Fruit fly (Drosophila melanogaster) whole organism, prepupa: ENCODE data around the gene CG13994.

Experiments
- Blimp-1 ChIP-seq: fragments of 200-800 bp; sonication (Bioruptor generic); optimal IDR thresholded peaks from 3 replicates; lab custom pipeline; 2017; ENCODE audit warnings: missing biosample characterization, missing genetic modification characterization, mild to moderate bottlenecking, moderate library complexity, missing genetic modification reagents
- CG10631 ChIP-seq: fragments of 200-800 bp; sonication (Bioruptor generic); optimal IDR thresholded peaks from 2 replicates; lab custom pipeline; 2016; ENCODE audit warnings: missing biosample characterization, missing genetic modification characterization
- CG10669 ChIP-seq: fragments of 200-800 bp; sonication (Bioruptor generic); optimal IDR thresholded peaks from 3 replicates; lab custom pipeline; 2018; ENCODE audit warnings: missing biosample characterization, mild to moderate bottlenecking, missing genetic modification characterization, moderate library complexity
- CG11762 ChIP-seq: fragments of 200-800 bp; sonication (Bioruptor generic); optimal IDR thresholded peaks from 3 replicates; lab custom pipeline; 2016; ENCODE audit warnings: missing biosample characterization, missing genetic modification characterization; ENCODE audit not compliant: insufficient read depth
- CG11902 ChIP-seq: fragments of 200-800 bp; sonication (Bioruptor generic); optimal IDR thresholded peaks from 3 replicates; lab custom pipeline; 2016; ENCODE audit warnings: missing biosample characterization, missing genetic modification characterization
- CG1621 ChIP-seq: fragments of 200-800 bp; sonication (Bioruptor generic); optimal IDR thresholded peaks from 3 replicates; lab custom pipeline; 2018; ENCODE audit warnings: missing biosample characterization, mild to moderate bottlenecking, missing genetic modification characterization
- CG16779 ChIP-seq: fragments of 200-800 bp; sonication (Bioruptor generic); optimal IDR thresholded peaks from 3 replicates; lab custom pipeline; 2017; ENCODE audit warnings: missing biosample characterization, mild to moderate bottlenecking, missing genetic modification characterization
- CG3032 ChIP-seq: fragments of 200-800 bp; optimal IDR thresholded peaks from 2 replicates; lab custom pipeline; 2019; ENCODE audit warnings: missing biosample characterization, mild to moderate bottlenecking, missing genetic modification characterization, moderate library complexity
- CG32006 ChIP-seq: fragments of 200-800 bp; sonication (Bioruptor generic); optimal IDR thresholded peaks from 3 replicates; lab custom pipeline; 2017; ENCODE audit warnings: missing biosample characterization, mild to moderate bottlenecking, missing genetic modification characterization
- CG3919 ChIP-seq: fragments of 200-800 bp; sonication (Bioruptor generic); optimal IDR thresholded peaks from 3 replicates; lab custom pipeline; 2016; ENCODE audit warnings: missing biosample characterization, missing genetic modification characterization
- CG6276 ChIP-seq: fragments of 200-800 bp; sonication (Bioruptor generic); optimal IDR thresholded peaks from 2 replicates; lab custom pipeline; 2017; ENCODE audit warnings: missing biosample characterization, mild to moderate bottlenecking, missing genetic modification characterization
- CG6792 ChIP-seq: fragments of 200-800 bp; sonication (Bioruptor generic); optimal IDR thresholded peaks from 3 replicates; lab custom pipeline; 2016; ENCODE audit warnings: missing biosample characterization, missing genetic modification characterization
- CG6808 ChIP-seq: fragments of 200-800 bp; sonication (Bioruptor generic); optimal IDR thresholded peaks from 3 replicates; lab custom pipeline; 2017; ENCODE audit warnings: missing biosample characterization, missing genetic modification characterization, mild to moderate bottlenecking, moderate library complexity, missing genetic modification reagents
- CG6854 ChIP-seq: fragments of 200-800 bp; sonication (Bioruptor generic); optimal IDR thresholded peaks from 2 replicates; lab custom pipeline; 2017; ENCODE audit warnings: missing biosample characterization, mild to moderate bottlenecking, missing genetic modification characterization
- CG7368 ChIP-seq: fragments of 200-800 bp; sonication (Bioruptor generic); optimal IDR thresholded peaks from 3 replicates; lab custom pipeline; 2016; ENCODE audit warnings: missing biosample characterization, missing genetic modification characterization
- CG8119 ChIP-seq: fragments of 200-800 bp; sonication (Bioruptor generic); IDR thresholded peaks from 3 replicates; pipeline ENCODE4 v1.3.6; 2022; ENCODE audit warnings: missing biosample characterization, missing genetic modification characterization
- CG8319 ChIP-seq: fragments of 200-800 bp; sonication (Bioruptor generic); optimal IDR thresholded peaks from 3 replicates; lab custom pipeline; 2016; ENCODE audit warnings: missing biosample characterization, missing genetic modification characterization
- CG8632 ChIP-seq: fragments of 200-800 bp; sonication (Bioruptor generic); optimal IDR thresholded peaks from 3 replicates; lab custom pipeline; 2016; ENCODE audit warnings: missing biosample characterization, missing genetic modification characterization
- CG9139 ChIP-seq: fragments of 200-800 bp; sonication (Bioruptor generic); optimal IDR thresholded peaks from 3 replicates; lab custom pipeline; 2017; ENCODE audit warnings: missing biosample characterization, mild to moderate bottlenecking, missing genetic modification characterization
- Eip75B ChIP-seq: fragments of 200-800 bp; sonication (Bioruptor generic); optimal IDR thresholded peaks from 3 replicates; lab custom pipeline; 2016; ENCODE audit warnings: missing biosample characterization, missing genetic modification characterization
- Eip78C ChIP-seq: fragments of 200-800 bp; sonication (Bioruptor generic); peaks from one replicate; lab custom pipeline; 2016; ENCODE audit warnings: missing biosample characterization, missing genetic modification characterization
- Eip93F ChIP-seq: fragments of 200-800 bp; sonication (Bioruptor generic); optimal IDR thresholded peaks from 2 replicates; lab custom pipeline; 2016; ENCODE audit warnings: missing biosample characterization, mild to moderate bottlenecking, missing genetic modification characterization
- Ets21C ChIP-seq: fragments of 200-800 bp; sonication (Bioruptor generic); optimal IDR thresholded peaks from 3 replicates; lab custom pipeline; 2016; ENCODE audit warnings: missing biosample characterization, missing genetic modification characterization
- Ets96B ChIP-seq: fragments of 200-800 bp; optimal IDR thresholded peaks from 2 replicates; lab custom pipeline; 2019; ENCODE audit warnings: missing biosample characterization, mild to moderate bottlenecking, missing genetic modification characterization, moderate library complexity
- Gug ChIP-seq: fragments of 200-800 bp; sonication (Bioruptor generic); IDR thresholded peaks from 2 replicates; pipeline ENCODE4 v1.3.6; 2022; ENCODE audit warnings: missing biosample characterization, missing genetic modification characterization
- Hr38 ChIP-seq: sonication (Bioruptor generic); optimal IDR thresholded peaks from 2 replicates; lab custom pipeline; 2016; ENCODE audit warnings: missing biosample characterization, missing genetic modification characterization
- Hr39 ChIP-seq: fragments of 200-800 bp; sonication (Bioruptor generic); optimal IDR thresholded peaks from 2 replicates; lab custom pipeline; 2016; ENCODE audit warnings: missing biosample characterization, missing genetic modification characterization
- Hr4 ChIP-seq: fragments of 200-800 bp; sonication (Bioruptor generic); optimal IDR thresholded peaks from 3 replicates; lab custom pipeline; 2016; ENCODE audit warnings: missing biosample characterization, missing genetic modification characterization
- Lpt ChIP-seq: fragments of 200-800 bp; sonication (Bioruptor generic); optimal IDR thresholded peaks from 3 replicates; lab custom pipeline; 2016; ENCODE audit warnings: missing biosample characterization, missing genetic modification characterization
- Met ChIP-seq: fragments of 200-800 bp; sonication (Bioruptor generic); optimal IDR thresholded peaks from 3 replicates; lab custom pipeline; 2016; ENCODE audit warnings: missing biosample characterization, missing genetic modification characterization
- OdsH ChIP-seq: fragments of 200-800 bp; sonication (Bioruptor generic); optimal IDR thresholded peaks from 3 replicates; lab custom pipeline; 2016; ENCODE audit warnings: missing biosample characterization, missing genetic modification characterization
- Smox ChIP-seq: fragments of 200-800 bp; sonication (Bioruptor generic); optimal IDR thresholded peaks from 3 replicates; lab custom pipeline; 2016; ENCODE audit warnings: missing biosample characterization, missing genetic modification characterization
- Sox102F ChIP-seq: fragments of 200-800 bp; sonication (Bioruptor generic); optimal IDR thresholded peaks from 2 replicates; lab custom pipeline; 2016; ENCODE audit warnings: missing biosample characterization, mild to moderate bottlenecking, missing genetic modification characterization
- achi ChIP-seq: fragments of 200-800 bp; sonication (Bioruptor generic); optimal IDR thresholded peaks from 3 replicates; lab custom pipeline; 2016; ENCODE audit warnings: missing biosample characterization, missing genetic modification characterization
- acj6 ChIP-seq: fragments of 200-800 bp; sonication (Bioruptor generic); optimal IDR thresholded peaks from 3 replicates; lab custom pipeline; 2016; ENCODE audit warnings: missing biosample characterization, missing genetic modification characterization
- cyc ChIP-seq: fragments of 200-800 bp; sonication (Bioruptor generic); optimal IDR thresholded peaks from 3 replicates; lab custom pipeline; 2016; ENCODE audit warnings: missing biosample characterization, missing genetic modification characterization
- dac ChIP-seq: fragments of 200-800 bp; sonication (Bioruptor generic); optimal IDR thresholded peaks from 2 replicates; lab custom pipeline; 2017; ENCODE audit warnings: missing biosample characterization, mild to moderate bottlenecking, missing genetic modification characterization
- dsx ChIP-seq: fragments of 200-800 bp; optimal IDR thresholded peaks from 3 replicates; lab custom pipeline; 2019; ENCODE audit warnings: missing biosample characterization, mild to moderate bottlenecking, missing genetic modification characterization, moderate library complexity; ENCODE audit not compliant: poor library complexity, severe bottlenecking
- eg ChIP-seq: fragments of 200-800 bp; sonication (Bioruptor generic); IDR thresholded peaks from 3 replicates; pipeline ENCODE4 v1.3.6; 2022; ENCODE audit warnings: missing biosample characterization, missing genetic modification characterization
- esn ChIP-seq: fragments of 200-800 bp; sonication (Bioruptor generic); optimal IDR thresholded peaks from 2 replicates; lab custom pipeline; 2016; ENCODE audit warnings: missing biosample characterization, mild to moderate bottlenecking, missing genetic modification characterization, moderate library complexity
- fd59A ChIP-seq: fragments of 200-800 bp; sonication (Bioruptor generic); optimal IDR thresholded peaks from 2 replicates; lab custom pipeline; 2017; ENCODE audit warnings: missing biosample characterization, mild to moderate bottlenecking, missing genetic modification characterization, missing genetic modification reagents
- fd85E ChIP-seq: fragments of 200-800 bp; sonication (Bioruptor generic); optimal IDR thresholded peaks from 3 replicates; lab custom pipeline; 2016; ENCODE audit warnings: missing biosample characterization, missing genetic modification characterization
- fkh ChIP-seq: fragments of 200-800 bp; sonication (Bioruptor generic); optimal IDR thresholded peaks from 3 replicates; lab custom pipeline; 2017; ENCODE audit warnings: missing biosample characterization, mild to moderate bottlenecking, missing genetic modification characterization, moderate library complexity
- lz ChIP-seq: fragments of 200-800 bp; sonication (Bioruptor generic); optimal IDR thresholded peaks from 3 replicates; lab custom pipeline; 2016; ENCODE audit warnings: missing biosample characterization, missing genetic modification characterization
- net ChIP-seq: fragments of 200-800 bp; sonication (Bioruptor generic); optimal IDR thresholded peaks from 3 replicates; lab custom pipeline; 2016; ENCODE audit warnings: missing biosample characterization, missing genetic modification characterization
- pdm3 ChIP-seq: fragments of 200-800 bp; sonication (Bioruptor generic); optimal IDR thresholded peaks from 3 replicates; lab custom pipeline; 2016; ENCODE audit warnings: missing biosample characterization, missing genetic modification characterization
- salr ChIP-seq, 2 experiments: fragments of 200-800 bp; sonication (Bioruptor generic); optimal IDR thresholded peaks; 3 replicates each; lab custom pipeline; 2016 to 2018; ENCODE audit warnings: missing biosample characterization in 2 of 2, missing genetic modification characterization in 2 of 2, mild to moderate bottlenecking in 1 of 2
- spab ChIP-seq: fragments of 200-800 bp; sonication (Bioruptor generic); optimal IDR thresholded peaks from 2 replicates; lab custom pipeline; 2017; ENCODE audit warnings: missing biosample characterization, mild to moderate bottlenecking, missing genetic modification characterization, missing genetic modification reagents
- ss ChIP-seq, 2 experiments: fragments of 200-800 bp; sonication (Bioruptor generic); optimal IDR thresholded peaks; 2 replicates in 1 of 2; 3 replicates in 1 of 2; lab custom pipeline; 2017 to 2018; ENCODE audit warnings: mild to moderate bottlenecking in 2 of 2, missing biosample characterization in 2 of 2, missing genetic modification characterization in 2 of 2, moderate library complexity in 1 of 2
- svp ChIP-seq: fragments of 200-800 bp; sonication (Bioruptor generic); peaks from one replicate; lab custom pipeline; 2016; ENCODE audit warnings: missing biosample characterization, missing genetic modification characterization
- topi ChIP-seq: fragments of 200-800 bp; sonication (Bioruptor generic); optimal IDR thresholded peaks from 3 replicates; lab custom pipeline; 2016; ENCODE audit warnings: missing biosample characterization, missing genetic modification characterization

CG13994 gene

dm6 chr2L:6062382-6063082 is at the start of gene CG13994, which contains the start of gene ND-51:
Gene CG13994 (plus strand): TSS chr2L:6062989.
Gene ND-51 (minus strand): TSS chr2L:6062757.
- TF ChIP-seq net (GFP tag; lab: Kevin White, UChicago) = no peak
- TF ChIP-seq CG9139 (GFP tag; lab: Kevin White, UChicago) = no peak
- TF ChIP-seq achi (GFP tag; lab: Kevin White, UChicago) = peak; percentile 100
- TF ChIP-seq CG6276 = no peak
- peak; percentile 70 for TF ChIP-seq Smox (GFP tag; lab: Kevin White, UChicago)
- no peak for TF ChIP-seq dac (GFP tag; lab: Kevin White, UChicago)
- TF ChIP-seq Lpt = no peak
- TF ChIP-seq CG8319 (GFP tag; lab: Kevin White, UChicago) = peak; percentile 43
- TF ChIP-seq ss (GFP tag; optimal IDR thresholded peaks at IDR 0.05; lab: Kevin White, UChicago) = no peak
- TF ChIP-seq acj6 = peak; percentile 78
- peak; percentile 75 for TF ChIP-seq Eip75B (GFP tag; lab: Kevin White, UChicago)
- TF ChIP-seq CG6808 (GFP tag; lab: Kevin White, UChicago) = peak; percentile 51
- TF ChIP-seq lz = peak; percentile 83
- TF ChIP-seq Ets21C = peak; percentile 54
- peak; percentile 33 for TF ChIP-seq fd59A
- no peak for TF ChIP-seq CG10669 (GFP tag; lab: Kevin White, UChicago)
- peak; percentile 65 for TF ChIP-seq Ets96B
- no peak for TF ChIP-seq Sox102F (GFP tag; lab: Kevin White, UChicago)
- no peak for TF ChIP-seq CG7368
- TF ChIP-seq esn (GFP tag; lab: Kevin White, UChicago) = peak; percentile 73
- peak; percentile 85 for TF ChIP-seq Hr39
- TF ChIP-seq Gug (GFP tag; lab: Robert Waterston, UW) = peak; percentile 65; the same call in 1 of the 2 replicates
- TF ChIP-seq Hr4 (GFP tag; lab: Kevin White, UChicago) = peak; percentile 86
- peak; percentile 74 for TF ChIP-seq CG32006 (GFP tag; lab: Kevin White, UChicago)
- peak; percentile 79 for TF ChIP-seq CG3919 (GFP tag; lab: Kevin White, UChicago)
- TF ChIP-seq CG3032 (tag; lab: Kevin White, UChicago) = peak; percentile 75
- TF ChIP-seq pdm3 (GFP tag; lab: Kevin White, UChicago) = peak; percentile 80
- TF ChIP-seq CG10631 (GFP tag; lab: Kevin White, UChicago) = peak; percentile 67
- TF ChIP-seq OdsH = no peak
- TF ChIP-seq svp (GFP tag; lab: Kevin White, UChicago) = peak; percentile 95
- no peak for TF ChIP-seq Met (GFP tag; lab: Kevin White, UChicago)
- TF ChIP-seq CG16779 (tag; lab: Kevin White, UChicago) = no peak
- peak; percentile 49; the same call in 2 of the 3 replicates for TF ChIP-seq CG8119
- TF ChIP-seq Blimp-1 = no peak
- TF ChIP-seq salr (GFP tag; optimal IDR thresholded peaks at IDR 0.05; lab: Kevin White, UChicago) = peak in 1 of 2 experiments; percentile 53
- peak; percentile 73 for TF ChIP-seq topi
- peak; percentile 45 for TF ChIP-seq CG8632 (GFP tag; lab: Kevin White, UChicago)
- TF ChIP-seq fkh (GFP tag; lab: Kevin White, UChicago) = peak; percentile 98
- TF ChIP-seq CG11902 (GFP tag; lab: Kevin White, UChicago) = peak; percentile 61
- TF ChIP-seq cyc (GFP tag; lab: Kevin White, UChicago) = peak; percentile 81
- TF ChIP-seq fd85E (GFP tag; lab: Kevin White, UChicago) = no peak
- TF ChIP-seq CG6792 = peak; percentile 59
- TF ChIP-seq Eip78C (GFP tag; lab: Kevin White, UChicago) = peak; percentile 91
- no peak for TF ChIP-seq Eip93F (GFP tag; lab: Kevin White, UChicago)
- no peak for TF ChIP-seq CG6854 (GFP tag; lab: Kevin White, UChicago)
- TF ChIP-seq CG1621 (tag; lab: Kevin White, UChicago) = peak; percentile 62
- TF ChIP-seq eg (GFP tag; lab: Robert Waterston, UW) = peak; percentile 79
- no peak for TF ChIP-seq Hr38 (GFP tag; lab: Kevin White, UChicago)
- TF ChIP-seq spab (GFP tag; lab: Kevin White, UChicago) = peak; percentile 31
- TF ChIP-seq dsx (GFP tag; lab: Kevin White, UChicago) = no peak
- TF ChIP-seq CG11762 (GFP tag; lab: Kevin White, UChicago) = peak; percentile 35
